Worm (Caenorhabditis elegans) whole organism, L4 larva: Measurements from ENCODE around the gene cdc-48.1.

Source experiments
- F26F4.8 ChIP-seq: fragments of 200-800 bp; sonication (Bioruptor generic); conservative IDR thresholded peaks from 2 replicates; pipeline ENCODE4 v1.3.6; 2022; ENCODE audit warnings: missing genetic modification characterization, missing compliant biosample characterization
- F49E8.2 ChIP-seq: sonication (generic microtip); optimal IDR thresholded peaks from 2 replicates; lab custom pipeline; 2016; ENCODE audit warnings: missing compliant biosample characterization, mild to moderate bottlenecking, missing genetic modification characterization, borderline replicate concordance
- T26A8.4 ChIP-seq: fragments of 200-800 bp; sonication (Bioruptor generic); IDR thresholded peaks from 2 replicates; pipeline ENCODE4 v1.3.6; 2022; ENCODE audit warnings: missing genetic modification characterization, missing compliant biosample characterization
- Y105C5A.15 ChIP-seq: fragments of 200-800 bp; sonication (Bioruptor generic); IDR thresholded peaks from 2 replicates; pipeline ENCODE4 v1.3.6; 2022; ENCODE audit warnings: missing genetic modification characterization, missing compliant biosample characterization
- Y48G9A.11 ChIP-seq: fragments of 200-800 bp; sonication (Bioruptor generic); IDR thresholded peaks from 2 replicates; pipeline ENCODE4 v1.3.6; 2022; ENCODE audit warnings: missing genetic modification reagents, missing genetic modification characterization, missing compliant biosample characterization
- aly-2 ChIP-seq: sonication (generic microtip); optimal IDR thresholded peaks from 2 replicates; lab custom pipeline; 2018; ENCODE audit warnings: missing biosample characterization, missing genetic modification characterization
- ama-1 ChIP-seq: fragments of 150-350 bp; optimal IDR thresholded peaks from 2 replicates; lab custom pipeline; 2014; ENCODE audit warnings: inconsistent platforms, mixed read lengths
- arid-1 ChIP-seq: fragments of 200-800 bp; sonication (Bioruptor generic); conservative IDR thresholded peaks from 2 replicates; pipeline ENCODE4 v1.3.6; 2022; ENCODE audit warnings: missing genetic modification reagents, missing genetic modification characterization, missing compliant biosample characterization
- attf-4 ChIP-seq: sonication (generic microtip); optimal IDR thresholded peaks from 3 replicates; lab custom pipeline; 2017; ENCODE audit warnings: missing biosample characterization, missing genetic modification characterization
- ceh-28 ChIP-seq: fragments of 150-350 bp; optimal IDR thresholded peaks from 2 replicates; lab custom pipeline; 2014; ENCODE audit warnings: missing biosample characterization, missing genetic modification reagents, missing genetic modification characterization
- ceh-32 ChIP-seq: sonication (generic microtip); optimal IDR thresholded peaks from 2 replicates; lab custom pipeline; 2016; ENCODE audit warnings: mild to moderate bottlenecking, missing genetic modification characterization, missing compliant biosample characterization; ENCODE audit not compliant: poor library complexity
- ceh-44 ChIP-seq: fragments of 200-800 bp; sonication (Bioruptor generic); IDR thresholded peaks from 2 replicates; pipeline ENCODE4 v1.3.6; 2022; ENCODE audit warnings: missing genetic modification reagents, missing genetic modification characterization, missing compliant biosample characterization
- cey-2 ChIP-seq: sonication (generic microtip); optimal IDR thresholded peaks from 3 replicates; lab custom pipeline; 2017; ENCODE audit warnings: missing genetic modification characterization, mild to moderate bottlenecking, missing compliant biosample characterization, antibody characterized with exemption, borderline replicate concordance; ENCODE audit not compliant: insufficient read depth
- daf-19 ChIP-seq: fragments of 200-800 bp; sonication (Bioruptor generic); conservative IDR thresholded peaks from 2 replicates; pipeline ENCODE4 v1.3.6; 2022; ENCODE audit warnings: missing genetic modification characterization, missing compliant biosample characterization
- daf-8 ChIP-seq: fragments of 200-800 bp; sonication (Bioruptor generic); IDR thresholded peaks from 2 replicates; pipeline ENCODE4 v1.3.6; 2022; ENCODE audit warnings: missing genetic modification characterization, missing compliant biosample characterization
- dmd-6 ChIP-seq: fragments of 200-800 bp; sonication (Bioruptor generic); IDR thresholded peaks from 2 replicates; pipeline ENCODE4 v1.3.6; 2022; ENCODE audit warnings: missing genetic modification reagents, missing genetic modification characterization, missing compliant biosample characterization
- dmd-8 ChIP-seq: fragments of 200-800 bp; sonication (Bioruptor generic); IDR thresholded peaks from 2 replicates; pipeline ENCODE4 v1.3.6; 2022; ENCODE audit warnings: missing genetic modification characterization, missing compliant biosample characterization
- duxl-1 ChIP-seq: sonication (generic microtip); optimal IDR thresholded peaks from 2 replicates; lab custom pipeline; 2016; ENCODE audit warnings: mild to moderate bottlenecking, missing genetic modification characterization, moderate library complexity, missing compliant biosample characterization; ENCODE audit not compliant: poor library complexity
- egl-27 ChIP-seq: sonication (generic microtip); optimal IDR thresholded peaks from 3 replicates; lab custom pipeline; 2017; ENCODE audit warnings: missing biosample characterization, missing genetic modification reagents, missing genetic modification characterization
- fos-1 ChIP-seq: fragments of 150-350 bp; optimal IDR thresholded peaks from 2 replicates; lab custom pipeline; 2014; ENCODE audit warnings: missing biosample characterization, missing genetic modification characterization
- hlh-11 ChIP-seq: fragments of 200-800 bp; sonication (Bioruptor generic); optimal IDR thresholded peaks from 2 replicates; lab custom pipeline; 2018; ENCODE audit warnings: mild to moderate bottlenecking, missing genetic modification characterization, missing compliant biosample characterization
- hlh-30 ChIP-seq: sonication (generic microtip); optimal IDR thresholded peaks from 2 replicates; lab custom pipeline; 2017; ENCODE audit warnings: antibody characterized with exemption, mild to moderate bottlenecking, missing genetic modification characterization, missing compliant biosample characterization; ENCODE audit not compliant: insufficient read depth
- lim-7 ChIP-seq: fragments of 200-800 bp; sonication (Bioruptor generic); IDR thresholded peaks from 2 replicates; pipeline ENCODE4 v1.3.6; 2022; ENCODE audit warnings: missing genetic modification characterization, missing compliant biosample characterization
- lin-1 ChIP-seq: fragments of 200-800 bp; sonication (Bioruptor generic); IDR thresholded peaks from 2 replicates; pipeline ENCODE4 v1.3.6; 2022; ENCODE audit warnings: missing genetic modification reagents, missing genetic modification characterization, missing compliant biosample characterization
- lin-13 ChIP-seq: fragments of 150-350 bp; optimal IDR thresholded peaks from 2 replicates; lab custom pipeline; 2014; ENCODE audit warnings: missing biosample characterization, missing genetic modification reagents, missing genetic modification characterization
- lin-29 ChIP-seq: fragments of 200-800 bp; sonication (Bioruptor generic); IDR thresholded peaks from 2 replicates; pipeline ENCODE4 v1.3.6; 2022; ENCODE audit warnings: missing genetic modification reagents, missing genetic modification characterization, missing compliant biosample characterization
- lin-39 ChIP-seq: fragments of 150-350 bp; optimal IDR thresholded peaks from 2 replicates; lab custom pipeline; 2014; ENCODE audit warnings: missing biosample characterization, missing genetic modification reagents, missing genetic modification characterization
- mes-2 ChIP-seq: sonication (generic microtip); optimal IDR thresholded peaks from 2 replicates; lab custom pipeline; 2016; ENCODE audit warnings: missing genotype, mild to moderate bottlenecking, missing genetic modification characterization, missing compliant biosample characterization; ENCODE audit not compliant: poor library complexity, severe bottlenecking
- mxl-3 ChIP-seq: fragments of 200-800 bp; sonication (Bioruptor generic); optimal IDR thresholded peaks from 2 replicates; lab custom pipeline; 2018; ENCODE audit warnings: mild to moderate bottlenecking, missing genetic modification characterization, missing compliant biosample characterization
- nhr-111 ChIP-seq: fragments of 200-800 bp; sonication (Bioruptor generic); optimal IDR thresholded peaks from 2 replicates; lab custom pipeline; 2018; ENCODE audit warnings: mild to moderate bottlenecking, missing genetic modification characterization, missing compliant biosample characterization
- nhr-237 ChIP-seq: sonication (generic microtip); optimal IDR thresholded peaks from 2 replicates; lab custom pipeline; 2017; ENCODE audit warnings: missing biosample characterization, missing genetic modification characterization
- nhr-41 ChIP-seq: fragments of 200-800 bp; sonication (Bioruptor generic); IDR thresholded peaks from 2 replicates; pipeline ENCODE4 v1.3.6; 2022; ENCODE audit warnings: missing genetic modification reagents, missing genetic modification characterization, missing compliant biosample characterization
- nhr-48 ChIP-seq: sonication (generic microtip); optimal IDR thresholded peaks from 2 replicates; lab custom pipeline; 2016; ENCODE audit warnings: mild to moderate bottlenecking, missing genetic modification characterization, missing compliant biosample characterization
- nhr-76 ChIP-seq: fragments of 150-350 bp; optimal IDR thresholded peaks from 2 replicates; lab custom pipeline; 2014; ENCODE audit warnings: missing biosample characterization, missing genetic modification characterization
- nhr-77 ChIP-seq: fragments of 150-350 bp; optimal IDR thresholded peaks from 2 replicates; lab custom pipeline; 2014; ENCODE audit warnings: missing biosample characterization, missing genetic modification characterization
- pha-4 ChIP-seq, 2 experiments: fragments of 150-350 bp in 1 of 2; fragments of 200-800 bp in 1 of 2; sonication (Bioruptor generic) in 1 of 2; IDR thresholded peaks in 1 of 2; optimal IDR thresholded peaks in 1 of 2; 2 replicates each; pipeline versions ENCODE4 v1.3.6 to Lab custom; 2014 to 2022; ENCODE audit warnings: missing genetic modification characterization in 2 of 2, missing genetic modification reagents in 2 of 2, missing biosample characterization in 1 of 2, missing compliant biosample characterization in 1 of 2
- pqm-1 ChIP-seq: sonication (generic microtip); optimal IDR thresholded peaks from 2 replicates; lab custom pipeline; 2017; ENCODE audit warnings: missing biosample characterization, missing genetic modification characterization
- rbr-2 ChIP-seq: sonication (generic microtip); optimal IDR thresholded peaks from 2 replicates; lab custom pipeline; 2016; ENCODE audit warnings: missing genotype, missing genetic modification characterization, missing compliant biosample characterization
- saeg-2 ChIP-seq: fragments of 200-800 bp; sonication (Bioruptor generic); IDR thresholded peaks from 2 replicates; pipeline ENCODE4 v1.3.6; 2022; ENCODE audit warnings: missing genetic modification reagents, missing genetic modification characterization, missing compliant biosample characterization
- sdz-12 ChIP-seq: fragments of 200-800 bp; sonication (Bioruptor generic); optimal IDR thresholded peaks from 2 replicates; lab custom pipeline; 2018; ENCODE audit warnings: mild to moderate bottlenecking, missing genetic modification characterization, missing compliant biosample characterization
- snpc-1.2 ChIP-seq: fragments of 200-800 bp; sonication (Bioruptor generic); IDR thresholded peaks from 2 replicates; pipeline ENCODE4 v1.3.6; 2022; ENCODE audit warnings: missing genetic modification reagents, missing genetic modification characterization, missing compliant biosample characterization
- snpc-4 ChIP-seq: fragments of 150-350 bp; optimal IDR thresholded peaks from 2 replicates; lab custom pipeline; 2014; ENCODE audit warnings: missing biosample characterization, missing genetic modification characterization
- spr-1 ChIP-seq: sonication (generic microtip); optimal IDR thresholded peaks from 2 replicates; lab custom pipeline; 2016; ENCODE audit warnings: mild to moderate bottlenecking, missing genetic modification characterization, missing compliant biosample characterization
- unc-39 ChIP-seq: sonication (generic microtip); optimal IDR thresholded peaks from 2 replicates; lab custom pipeline; 2017; ENCODE audit warnings: missing biosample characterization, missing genetic modification characterization
- unc-62 ChIP-seq, 3 experiments: fragments of 150-350 bp in 1 of 3; sonication (generic microtip); optimal IDR thresholded peaks in 2 of 3; peaks in 1 of 3; 1 replicate in 1 of 3; 2 replicates in 2 of 3; lab custom pipeline; 2014 to 2017; ENCODE audit warnings: missing biosample characterization in 3 of 3, missing genetic modification characterization in 3 of 3, missing genetic modification reagents in 3 of 3, missing genotype in 1 of 3
- zag-1 ChIP-seq: fragments of 150-350 bp; optimal IDR thresholded peaks from 2 replicates; lab custom pipeline; 2014; ENCODE audit warnings: missing biosample characterization, missing genetic modification characterization
- zfp-2 ChIP-seq: sonication (generic microtip); optimal IDR thresholded peaks from 2 replicates; lab custom pipeline; 2016; ENCODE audit warnings: mild to moderate bottlenecking, missing genetic modification characterization, missing compliant biosample characterization
- zip-2 ChIP-seq: fragments of 150-350 bp; optimal IDR thresholded peaks from 2 replicates; lab custom pipeline; 2014; ENCODE audit warnings: missing biosample characterization, missing genetic modification characterization
- ztf-7 ChIP-seq: fragments of 150-350 bp; optimal IDR thresholded peaks from 2 replicates; lab custom pipeline; 2014; ENCODE audit warnings: missing biosample characterization, missing genetic modification characterization

The cdc-48.1 gene

ce11 chrII:10543457-10544137, 19.6 kb downstream of the cdc-48.1 start (continued):
- TF ChIP-seq zip-2 (tag; lab: Kevin White, UChicago) (no peak), pha-4 (GFP tag; IDR thresholded peaks at IDR 0.05; lab: Robert Waterston, UW) (peak; percentile 25; the same call in 1 of the 2 replicates), pha-4 (tag; optimal IDR thresholded peaks at IDR 0.05; lab: Kevin White, UChicago) (no peak), aly-2 (tag; lab: Kevin White, UChicago) (no peak), F26F4.8 (GFP tag; lab: Robert Waterston, UW) (no peak), sdz-12 (no peak), egl-27 (tag; lab: Kevin White, UChicago) (no peak), nhr-48 (tag; lab: Kevin White, UChicago) (no peak), lin-39 (tag; lab: Kevin White, UChicago) (no peak), attf-4 (tag; lab: Kevin White, UChicago) (no peak), ceh-32 (tag; lab: Kevin White, UChicago) (no peak), nhr-77 (tag; lab: Kevin White, UChicago) (peak; percentile 57), F49E8.2 (tag; lab: Kevin White, UChicago) (peak; percentile 5), lin-1 (GFP tag; lab: Robert Waterston, UW) (no peak), zag-1 (tag; lab: Kevin White, UChicago) (no peak), daf-8 (no peak), ceh-44 (GFP tag; lab: Robert Waterston, UW) (no peak), Y105C5A.15 (GFP tag; lab: Robert Waterston, UW) (no peak), ama-1 (lab: Kevin White, UChicago) (peak; percentile 16), rbr-2 (no peak), nhr-111 (GFP tag; lab: Kevin White, UChicago) (no peak), lim-7 (GFP tag; lab: Robert Waterston, UW) (peak; percentile 52), ceh-28 (tag; lab: Kevin White, UChicago) (no peak), nhr-41 (GFP tag; lab: Robert Waterston, UW) (no peak), fos-1 (no peak), lin-29 (GFP tag; lab: Robert Waterston, UW) (peak; percentile 37; the same call in 1 of the 2 replicates), nhr-237 (no peak), zfp-2 (tag; lab: Kevin White, UChicago) (no peak), nhr-76 (tag; lab: Kevin White, UChicago) (no peak), arid-1 (peak; percentile 12; the same call in 1 of the 2 replicates), cey-2 (tag; lab: Kevin White, UChicago) (peak; percentile 23), spr-1 (no peak), ztf-7 (tag; lab: Kevin White, UChicago) (no peak), dmd-8 (GFP tag; lab: Robert Waterston, UW) (no peak), hlh-11 (tag; lab: Kevin White, UChicago) (no peak), mes-2 (no peak), snpc-1.2 (GFP tag; lab: Robert Waterston, UW) (no peak), unc-62 (GFP tag; optimal IDR thresholded peaks at IDR 0.05 in 1 of 2; lab: Kevin White, UChicago) (peak in 1 of 2 experiments; percentile 22), unc-62 (tag; optimal IDR thresholded peaks at IDR 0.05; lab: Kevin White, UChicago) (no peak), hlh-30 (tag; lab: Kevin White, UChicago) (peak; percentile 22), lin-13 (peak; percentile 40), saeg-2 (GFP tag; lab: Robert Waterston, UW) (peak; percentile 18; the same call in 1 of the 2 replicates), dmd-6 (GFP tag; lab: Robert Waterston, UW) (peak; percentile 14), mxl-3 (GFP tag; lab: Kevin White, UChicago) (peak; percentile 53), Y48G9A.11 (GFP tag; lab: Robert Waterston, UW) (no peak; the same call in 1 of the 2 replicates), snpc-4 (tag; lab: Kevin White, UChicago) (no peak), T26A8.4 (GFP tag; lab: Robert Waterston, UW) (peak; percentile 6; the same call in 1 of the 2 replicates), duxl-1 (tag; lab: Kevin White, UChicago) (peak; percentile 42), unc-39 (tag; lab: Kevin White, UChicago) (peak; percentile 2), pqm-1 (tag; lab: Kevin White, UChicago) (no peak), daf-19 (GFP tag; lab: Robert Waterston, UW) (no peak)
